Fruit fly (Drosophila melanogaster) whole organism, embryonic: Measurements from ENCODE around the gene Myo31DF.

Experiments used
- BEAF-32 ChIP-seq: fragments of 200-800 bp; sonication (Bioruptor generic); optimal IDR thresholded peaks from 3 replicates; lab custom pipeline; 2017; ENCODE audit warnings: missing biosample characterization, missing genetic modification characterization, mild to moderate bottlenecking, moderate library complexity, missing genetic modification reagents
- Bgb ChIP-seq: fragments of 200-800 bp; sonication (Bioruptor generic); IDR thresholded peaks from 2 replicates; pipeline ENCODE4 v1.3.6; 2022; ENCODE audit warnings: missing biosample characterization, missing genetic modification characterization; ENCODE audit not compliant: partially characterized antibody
- BtbVII ChIP-seq: fragments of 200-800 bp; sonication (Bioruptor generic); optimal IDR thresholded peaks from 3 replicates; lab custom pipeline; 2017; ENCODE audit warnings: missing biosample characterization, mild to moderate bottlenecking, missing genetic modification characterization
- CG10209 ChIP-seq: fragments of 200-800 bp; sonication (Bioruptor generic); optimal IDR thresholded peaks from 3 replicates; lab custom pipeline; 2017; ENCODE audit warnings: missing biosample characterization, mild to moderate bottlenecking, missing genetic modification characterization, missing genetic modification reagents
- CG13287 ChIP-seq: fragments of 200-800 bp; sonication (Bioruptor generic); IDR thresholded peaks from 2 replicates; pipeline ENCODE4 v1.3.6; 2022; ENCODE audit warnings: missing biosample characterization, missing genetic modification characterization; ENCODE audit not compliant: partially characterized antibody
- CG15269 ChIP-seq: fragments of 200-800 bp; sonication (Bioruptor generic); optimal IDR thresholded peaks from 2 replicates; lab custom pipeline; 2018; ENCODE audit warnings: missing biosample characterization, mild to moderate bottlenecking, missing genetic modification characterization, moderate library complexity
- CG15479 ChIP-seq: fragments of 200-800 bp; sonication (Bioruptor generic); optimal IDR thresholded peaks from 3 replicates; lab custom pipeline; 2019; ENCODE audit warnings: missing biosample characterization, mild to moderate bottlenecking, missing genetic modification characterization, moderate library complexity
- CG15514 ChIP-seq: fragments of 200-800 bp; sonication (Bioruptor generic); optimal IDR thresholded peaks from 3 replicates; lab custom pipeline; 2017; ENCODE audit warnings: missing biosample characterization, missing genetic modification characterization, mild to moderate bottlenecking, moderate library complexity, missing genetic modification reagents
- CG15601 ChIP-seq: fragments of 200-800 bp; sonication (Bioruptor generic); optimal IDR thresholded peaks from 3 replicates; lab custom pipeline; 2019; ENCODE audit warnings: missing biosample characterization, mild to moderate bottlenecking, missing genetic modification characterization, moderate library complexity
- CG17186 ChIP-seq: fragments of 200-800 bp; sonication (Bioruptor generic); optimal IDR thresholded peaks from 3 replicates; lab custom pipeline; 2017; ENCODE audit warnings: missing biosample characterization, missing genetic modification reagents, missing genetic modification characterization
- CG2116 ChIP-seq: fragments of 200-800 bp; sonication (Bioruptor generic); optimal IDR thresholded peaks from 3 replicates; lab custom pipeline; 2018; ENCODE audit warnings: missing biosample characterization, mild to moderate bottlenecking, missing genetic modification characterization
- CG2199 ChIP-seq: fragments of 200-800 bp; sonication (Bioruptor generic); IDR thresholded peaks from 3 replicates; pipeline ENCODE4 v1.3.6; 2022; ENCODE audit warnings: missing biosample characterization, missing genetic modification characterization
- CG30431 ChIP-seq: fragments of 200-800 bp; sonication (Bioruptor generic); optimal IDR thresholded peaks from 2 replicates; lab custom pipeline; 2017; ENCODE audit warnings: missing biosample characterization, missing genetic modification characterization
- CG3065 ChIP-seq: fragments of 200-800 bp; sonication (Bioruptor generic); optimal IDR thresholded peaks from 2 replicates; lab custom pipeline; 2016; ENCODE audit warnings: missing biosample characterization, missing genetic modification characterization
- CG32767 ChIP-seq: fragments of 200-800 bp; sonication (Bioruptor generic); IDR thresholded peaks from 2 replicates; pipeline ENCODE4 v1.3.6; 2022; ENCODE audit warnings: missing biosample characterization, missing genetic modification characterization
- CG3281 ChIP-seq: fragments of 200-800 bp; sonication (Bioruptor generic); optimal IDR thresholded peaks from 3 replicates; lab custom pipeline; 2017; ENCODE audit warnings: missing biosample characterization, mild to moderate bottlenecking, missing genetic modification characterization
- CG3838 ChIP-seq: fragments of 200-800 bp; sonication (Bioruptor generic); optimal IDR thresholded peaks from 3 replicates; lab custom pipeline; 2016; ENCODE audit warnings: missing biosample characterization, missing genetic modification characterization
- CG4328 ChIP-seq: fragments of 200-800 bp; sonication (Bioruptor generic); optimal IDR thresholded peaks from 3 replicates; lab custom pipeline; 2017; ENCODE audit warnings: missing biosample characterization, missing genetic modification reagents, missing genetic modification characterization
- CG6813 ChIP-seq: fragments of 200-800 bp; sonication (Bioruptor generic); optimal IDR thresholded peaks from 2 replicates; lab custom pipeline; 2017; ENCODE audit warnings: missing biosample characterization, missing genetic modification characterization, mild to moderate bottlenecking, moderate library complexity, missing genetic modification reagents
- CG8290 ChIP-seq, 3 experiments: fragments of 200-800 bp; sonication (Bioruptor generic); optimal IDR thresholded peaks; 2 replicates each; lab custom pipeline; 2016 to 2019; ENCODE audit warnings: missing biosample characterization in 3 of 3, missing genetic modification characterization in 3 of 3, mild to moderate bottlenecking in 2 of 3, moderate library complexity in 1 of 3
- CG9609 ChIP-seq: fragments of 200-800 bp; sonication (Bioruptor generic); optimal IDR thresholded peaks from 3 replicates; lab custom pipeline; 2016; ENCODE audit warnings: missing biosample characterization, missing genetic modification characterization
- CG9876 ChIP-seq: fragments of 200-800 bp; sonication (Bioruptor generic); optimal IDR thresholded peaks from 2 replicates; lab custom pipeline; 2016; ENCODE audit warnings: missing biosample characterization, missing genetic modification characterization
- Drgx ChIP-seq: fragments of 200-800 bp; sonication (Bioruptor generic); IDR thresholded peaks from 2 replicates; pipeline ENCODE4 v1.3.6; 2022; ENCODE audit warnings: missing biosample characterization, missing genetic modification characterization
- E2f2 ChIP-seq: fragments of 200-800 bp; sonication (Bioruptor generic); IDR thresholded peaks from 2 replicates; pipeline ENCODE4 v1.3.6; 2022; ENCODE audit warnings: missing biosample characterization, missing genetic modification characterization
- ERR ChIP-seq: fragments of 200-800 bp; sonication (Bioruptor generic); optimal IDR thresholded peaks from 2 replicates; lab custom pipeline; 2016; ENCODE audit warnings: missing biosample characterization, missing genetic modification characterization
- Gug ChIP-seq: fragments of 200-800 bp; sonication (Bioruptor generic); IDR thresholded peaks from 4 replicates; pipeline ENCODE4 v1.3.6; 2022; ENCODE audit warnings: missing biosample characterization, missing genetic modification characterization
- HLH3B ChIP-seq: fragments of 200-800 bp; sonication (Bioruptor generic); IDR thresholded peaks from 2 replicates; pipeline ENCODE4 v1.3.6; 2022; ENCODE audit warnings: missing biosample characterization, missing genetic modification characterization
- HmgZ ChIP-seq: fragments of 200-800 bp; sonication (Bioruptor generic); optimal IDR thresholded peaks from 2 replicates; lab custom pipeline; 2018; ENCODE audit warnings: missing biosample characterization, mild to moderate bottlenecking, missing genetic modification characterization
- Hmr ChIP-seq: fragments of 200-800 bp; sonication (Bioruptor generic); optimal IDR thresholded peaks from 3 replicates; lab custom pipeline; 2017; ENCODE audit warnings: mild to moderate bottlenecking, missing biosample characterization, missing genetic modification reagents, missing genetic modification characterization
- MBD-R2 ChIP-seq: fragments of 200-800 bp; sonication (Bioruptor generic); IDR thresholded peaks from 2 replicates; pipeline ENCODE4 v1.3.6; 2022; ENCODE audit warnings: missing biosample characterization, missing genetic modification characterization
- NK7.1 ChIP-seq: fragments of 200-800 bp; sonication (Bioruptor generic); optimal IDR thresholded peaks from 3 replicates; lab custom pipeline; 2016; ENCODE audit warnings: missing biosample characterization, missing genetic modification characterization
- Poxn ChIP-seq: fragments of 200-800 bp; sonication (Bioruptor generic); IDR thresholded peaks from 2 replicates; pipeline ENCODE4 v1.3.6; 2022; ENCODE audit warnings: missing biosample characterization, missing genetic modification characterization
- Xbp1 ChIP-seq: fragments of 200-800 bp; sonication (Bioruptor generic); optimal IDR thresholded peaks from 3 replicates; lab custom pipeline; 2016; ENCODE audit warnings: missing biosample characterization, mild to moderate bottlenecking, missing genetic modification characterization
- ab ChIP-seq: fragments of 200-800 bp; sonication (Bioruptor generic); optimal IDR thresholded peaks from 2 replicates; lab custom pipeline; 2016; ENCODE audit warnings: missing biosample characterization, missing genetic modification characterization
- chn ChIP-seq: fragments of 200-800 bp; sonication (Bioruptor generic); optimal IDR thresholded peaks from 2 replicates; lab custom pipeline; 2016; ENCODE audit warnings: missing biosample characterization, missing genetic modification characterization
- ci ChIP-seq: fragments of 200-800 bp; sonication (Bioruptor generic); IDR thresholded peaks from 3 replicates; pipeline ENCODE4 v1.3.6; 2022; ENCODE audit warnings: missing biosample characterization, missing genetic modification characterization
- croc ChIP-seq: fragments of 200-800 bp; sonication (Bioruptor generic); conservative IDR thresholded peaks from 3 replicates; pipeline ENCODE4 v1.3.6; 2022; ENCODE audit warnings: missing biosample characterization, missing genetic modification characterization
- da ChIP-seq: fragments of 200-800 bp; sonication (Bioruptor generic); optimal IDR thresholded peaks from 2 replicates; lab custom pipeline; 2016; ENCODE audit warnings: missing biosample characterization, missing genetic modification characterization
- fru ChIP-seq: fragments of >200 bp; optimal IDR thresholded peaks from 2 replicates; lab custom pipeline; 2017
- grau ChIP-seq: fragments of 200-800 bp; optimal IDR thresholded peaks from 3 replicates; lab custom pipeline; 2019; ENCODE audit warnings: missing biosample characterization, mild to moderate bottlenecking, missing genetic modification characterization, moderate library complexity
- h ChIP-seq: fragments of >200 bp; optimal IDR thresholded peaks from 2 replicates; lab custom pipeline; 2017
- hbn ChIP-seq: fragments of 200-800 bp; sonication (Bioruptor generic); IDR thresholded peaks from 2 replicates; pipeline ENCODE4 v1.3.6; 2022; ENCODE audit warnings: missing biosample characterization, missing genetic modification characterization; ENCODE audit not compliant: partially characterized antibody
- inv ChIP-seq: fragments of 200-800 bp; sonication (Bioruptor generic); IDR thresholded peaks from 2 replicates; pipeline ENCODE4 v1.3.6; 2022; ENCODE audit warnings: missing biosample characterization, missing genetic modification characterization; ENCODE audit not compliant: partially characterized antibody
- kni ChIP-seq: fragments of 200-800 bp; sonication (Bioruptor generic); optimal IDR thresholded peaks from 3 replicates; lab custom pipeline; 2017; ENCODE audit warnings: mild to moderate bottlenecking, missing biosample characterization, missing genetic modification reagents, missing genetic modification characterization
- mam ChIP-seq: fragments of 200-800 bp; sonication (Bioruptor generic); optimal IDR thresholded peaks from 3 replicates; lab custom pipeline; 2016; ENCODE audit warnings: missing biosample characterization, missing genetic modification characterization
- pfk ChIP-seq: fragments of 200-800 bp; sonication (Bioruptor generic); optimal IDR thresholded peaks from 2 replicates; lab custom pipeline; 2018; ENCODE audit warnings: missing biosample characterization, mild to moderate bottlenecking, missing genetic modification characterization, moderate library complexity
- pzg ChIP-seq: fragments of 200-800 bp; sonication (Bioruptor generic); optimal IDR thresholded peaks from 3 replicates; lab custom pipeline; 2018; ENCODE audit warnings: missing biosample characterization, mild to moderate bottlenecking, missing genetic modification characterization, moderate library complexity
- scrt ChIP-seq: fragments of 200-800 bp; sonication (Bioruptor generic); optimal IDR thresholded peaks from 2 replicates; lab custom pipeline; 2018; ENCODE audit warnings: missing biosample characterization, mild to moderate bottlenecking, missing genetic modification characterization, moderate library complexity
- sd ChIP-seq: fragments of 200-800 bp; sonication (Bioruptor generic); optimal IDR thresholded peaks from 3 replicates; lab custom pipeline; 2018; ENCODE audit warnings: missing biosample characterization, mild to moderate bottlenecking, missing genetic modification characterization, moderate library complexity
- sisA ChIP-seq: fragments of 200-800 bp; sonication (Bioruptor generic); IDR thresholded peaks from 2 replicates; pipeline ENCODE4 v1.3.6; 2022; ENCODE audit warnings: missing biosample characterization, missing genetic modification characterization
- slp2 ChIP-seq: fragments of 200-800 bp; sonication (Bioruptor generic); optimal IDR thresholded peaks from 2 replicates; lab custom pipeline; 2016; ENCODE audit warnings: missing biosample characterization, missing genetic modification characterization
- sna ChIP-seq: fragments of 200-800 bp; sonication (Bioruptor generic); IDR thresholded peaks from 2 replicates; pipeline ENCODE4 v1.3.6; 2022; ENCODE audit warnings: missing biosample characterization, missing genetic modification characterization; ENCODE audit not compliant: partially characterized antibody
- toy ChIP-seq: fragments of 200-800 bp; sonication (Bioruptor generic); IDR thresholded peaks from 2 replicates; pipeline ENCODE4 v1.3.6; 2022; ENCODE audit warnings: missing biosample characterization, missing genetic modification characterization

The Myo31DF gene

dm6 chr2L:10479859-10480258 is 26.7 kb downstream of the Myo31DF start (continued):
- TF ChIP-seq CG9876 (no peak), CG17186 (GFP tag; lab: Kevin White, UChicago) (no peak), mam (GFP tag; lab: Kevin White, UChicago) (no peak), Xbp1 (GFP tag; lab: Kevin White, UChicago) (no peak), CG3065 (no peak), pfk (GFP tag; lab: Kevin White, UChicago) (no peak), CG9609 (no peak), Drgx (no peak), BtbVII (GFP tag; lab: Kevin White, UChicago) (no peak), sisA (GFP tag; lab: Robert Waterston, UW) (no peak), inv (GFP tag; lab: Robert Waterston, UW) (no peak), kni (peak; percentile 44), CG3838 (GFP tag; lab: Kevin White, UChicago) (no peak), ci (GFP tag; lab: Robert Waterston, UW) (0 out of 3 replicates have a peak, but pooled peaks have one; percentile 28), CG10209 (GFP tag; lab: Kevin White, UChicago) (no peak), CG13287 (GFP tag; lab: Robert Waterston, UW) (peak; percentile 74), CG30431 (no peak), CG15269 (tag; lab: Kevin White, UChicago) (no peak), HLH3B (no peak), HmgZ (tag; lab: Kevin White, UChicago) (peak; percentile 26), scrt (no peak), CG32767 (GFP tag; lab: Robert Waterston, UW) (no peak), croc (no peak), ab (GFP tag; lab: Kevin White, UChicago) (no peak), Gug (no peak), CG15514 (GFP tag; lab: Kevin White, UChicago) (peak; percentile 94), CG15601 (tag; lab: Kevin White, UChicago) (no peak), CG4328 (no peak)

- peak; percentile 48 for TF ChIP-seq E2f2 (GFP tag; lab: Robert Waterston, UW)
- no peak for TF ChIP-seq Poxn
- TF ChIP-seq CG2116, result peak; percentile 4
- TF ChIP-seq ERR, result no peak
- TF ChIP-seq fru (lab: Kevin White, UChicago), result no peak
- no peak for TF ChIP-seq CG2199 (GFP tag; lab: Robert Waterston, UW)
- TF ChIP-seq toy, result no peak
- TF ChIP-seq CG3281, result no peak
- no peak for TF ChIP-seq CG6813 (GFP tag; lab: Kevin White, UChicago)
- TF ChIP-seq BEAF-32 (GFP tag; lab: Kevin White, UChicago), result peak; percentile 33
- no peak for TF ChIP-seq Hmr (GFP tag; lab: Kevin White, UChicago)
- peak; percentile 22 for TF ChIP-seq pzg
- TF ChIP-seq CG15479 (GFP tag; lab: Kevin White, UChicago), result no peak
- TF ChIP-seq slp2 (GFP tag; lab: Kevin White, UChicago), result no peak
- no peak for TF ChIP-seq grau (tag; lab: Kevin White, UChicago)
- TF ChIP-seq CG8290 (GFP tag; optimal IDR thresholded peaks at IDR 0.05; lab: Kevin White, UChicago), result no peak
- TF ChIP-seq CG8290 (tag; optimal IDR thresholded peaks at IDR 0.05; lab: Kevin White, UChicago), result no peak
- peak; percentile 52; the same call in 1 of the 2 replicates for TF ChIP-seq MBD-R2 (GFP tag; lab: Robert Waterston, UW)
- TF ChIP-seq sna (GFP tag; lab: Robert Waterston, UW), result 0 out of 2 replicates have a peak, but pooled peaks have one; percentile 40
- no peak for TF ChIP-seq da (GFP tag; lab: Kevin White, UChicago)
- no peak for TF ChIP-seq sd (tag; lab: Kevin White, UChicago)
- TF ChIP-seq Bgb (GFP tag; lab: Robert Waterston, UW), result peak; percentile 24; the same call in 1 of the 2 replicates
- no peak for TF ChIP-seq chn (GFP tag; lab: Kevin White, UChicago)
- TF ChIP-seq h, result no peak
- no peak for TF ChIP-seq NK7.1 (GFP tag; lab: Kevin White, UChicago)
- TF ChIP-seq hbn (GFP tag; lab: Robert Waterston, UW), result peak; percentile 15; the same call in 1 of the 2 replicates
These were observed 29.7 kb downstream of the Myo31DF start, which contains the start of gene RluA-2 for dm6 chr2L:10476879-10477278. Gene RluA-2 (plus strand): TSS chr2L:10477073.
